Worm (Caenorhabditis elegans) whole organism, young adult: ENCODE results near the gene tor-1.
A peak's percentile ranks its signal among the peaks of the same experiment; 100 is the strongest.
"Not testable (repeated sequence)": the region's sequence is repeated elsewhere in the genome, so short reads cannot be mapped to it uniquely, and the experiment has no call there.

Source experiments
- B0336.3 ChIP-seq: fragments of 200-800 bp; sonication (Bioruptor generic); IDR thresholded peaks from 2 replicates; pipeline ENCODE4 v1.3.6; 2022; ENCODE audit warnings: missing genetic modification characterization, missing compliant biosample characterization
- F10E7.11 ChIP-seq: sonication (generic microtip); optimal IDR thresholded peaks from 2 replicates; lab custom pipeline; 2017; ENCODE audit warnings: mild to moderate bottlenecking, missing genetic modification characterization, moderate library complexity, missing compliant biosample characterization
- F33H1.4 ChIP-seq: fragments of 200-800 bp; sonication (Bioruptor generic); IDR thresholded peaks from 2 replicates; pipeline ENCODE4 v1.3.6; 2022; ENCODE audit warnings: missing genetic modification reagents, missing genetic modification characterization, missing compliant biosample characterization
- F49E8.2 ChIP-seq: sonication (generic microtip); optimal IDR thresholded peaks from 3 replicates; lab custom pipeline; 2017; ENCODE audit warnings: missing genetic modification characterization, mild to moderate bottlenecking, missing compliant biosample characterization, antibody characterized with exemption, moderate library complexity; ENCODE audit not compliant: insufficient read depth
- F52B5.7 ChIP-seq: sonication (generic microtip); optimal IDR thresholded peaks from 2 replicates; lab custom pipeline; 2016; ENCODE audit warnings: mild to moderate bottlenecking, missing genetic modification characterization, missing compliant biosample characterization
- Y53F4B.3 ChIP-seq: fragments of 200-800 bp; sonication (Bioruptor generic); IDR thresholded peaks from 2 replicates; pipeline ENCODE4 v1.3.6; 2022; ENCODE audit warnings: missing genetic modification reagents, missing genetic modification characterization, missing compliant biosample characterization
- Y53G8AR.9 ChIP-seq: fragments of 200-800 bp; sonication (Bioruptor generic); conservative IDR thresholded peaks from 2 replicates; pipeline ENCODE4 v1.3.6; 2022; ENCODE audit warnings: missing genetic modification reagents, missing genetic modification characterization, missing compliant biosample characterization
- Y56A3A.18 ChIP-seq: fragments of 200-800 bp; sonication (Bioruptor generic); IDR thresholded peaks from 2 replicates; pipeline ENCODE4 v1.3.6; 2022; ENCODE audit warnings: missing genetic modification reagents, missing genetic modification characterization, missing compliant biosample characterization
- Y95B8A.8 ChIP-seq: fragments of 200-800 bp; sonication (Bioruptor generic); IDR thresholded peaks from 2 replicates; pipeline ENCODE4 v1.3.6; 2022; ENCODE audit warnings: missing genetic modification reagents, missing genetic modification characterization, missing compliant biosample characterization
- ama-1 ChIP-seq, 3 experiments: fragments of 150-350 bp in 1 of 3; sonication (generic microtip) in 2 of 3; optimal IDR thresholded peaks; 2 replicates each; lab custom pipeline; 2014 to 2018; ENCODE audit warnings: missing biosample characterization in 2 of 3, missing genetic modification characterization in 2 of 3, missing genetic modification reagents in 2 of 3
- aptf-3 ChIP-seq: fragments of 200-800 bp; sonication (Bioruptor generic); IDR thresholded peaks from 2 replicates; pipeline ENCODE4 v1.3.6; 2022; ENCODE audit warnings: missing genetic modification characterization, missing compliant biosample characterization
- attf-6 ChIP-seq: fragments of 200-800 bp; sonication (Bioruptor generic); IDR thresholded peaks from 2 replicates; pipeline ENCODE4 v1.3.6; 2022; ENCODE audit warnings: missing genetic modification reagents, missing genetic modification characterization, missing compliant biosample characterization
- bed-2 ChIP-seq: fragments of 200-800 bp; sonication (Bioruptor generic); IDR thresholded peaks from 2 replicates; pipeline ENCODE4 v1.3.6; 2022; ENCODE audit warnings: missing genetic modification reagents, missing genetic modification characterization, missing compliant biosample characterization
- ccch-3 ChIP-seq: fragments of 200-800 bp; sonication (Bioruptor generic); optimal IDR thresholded peaks from 2 replicates; lab custom pipeline; 2018; ENCODE audit warnings: mild to moderate bottlenecking, missing genetic modification characterization, missing compliant biosample characterization
- ceh-40 ChIP-seq: fragments of 200-800 bp; sonication (Bioruptor generic); IDR thresholded peaks from 2 replicates; pipeline ENCODE4 v1.3.6; 2022; ENCODE audit warnings: missing genetic modification characterization, missing compliant biosample characterization
- die-1 ChIP-seq: sonication (generic microtip); optimal IDR thresholded peaks from 2 replicates; lab custom pipeline; 2016; ENCODE audit warnings: missing genotype, mild to moderate bottlenecking, missing genetic modification characterization, missing compliant biosample characterization
- egrh-3 ChIP-seq: fragments of 200-800 bp; sonication (Bioruptor generic); IDR thresholded peaks from 2 replicates; pipeline ENCODE4 v1.3.6; 2022; ENCODE audit warnings: missing genetic modification reagents, missing genetic modification characterization, missing compliant biosample characterization
- gei-17 ChIP-seq: fragments of 200-800 bp; sonication (Bioruptor generic); optimal IDR thresholded peaks from 2 replicates; lab custom pipeline; 2018; ENCODE audit warnings: mild to moderate bottlenecking, missing genetic modification characterization, missing compliant biosample characterization
- him-1 ChIP-seq: sonication (generic microtip); optimal IDR thresholded peaks from 2 replicates; lab custom pipeline; 2016; ENCODE audit warnings: missing genotype, missing genetic modification reagents, missing genetic modification characterization, missing compliant biosample characterization
- hlh-26 ChIP-seq: fragments of 200-800 bp; sonication (Bioruptor generic); conservative IDR thresholded peaks from 2 replicates; pipeline ENCODE4 v1.3.6; 2022; ENCODE audit warnings: missing genetic modification reagents, missing genetic modification characterization, missing compliant biosample characterization
- hmg-20 ChIP-seq: fragments of 200-800 bp; sonication (Bioruptor generic); IDR thresholded peaks from 2 replicates; pipeline ENCODE4 v1.3.6; 2022; ENCODE audit warnings: missing genetic modification reagents, missing genetic modification characterization, missing compliant biosample characterization
- let-526 ChIP-seq: fragments of 200-800 bp; sonication (Bioruptor generic); IDR thresholded peaks from 2 replicates; pipeline ENCODE4 v1.3.6; 2022; ENCODE audit warnings: missing genetic modification reagents, missing genetic modification characterization, missing compliant biosample characterization
- let-607 ChIP-seq, 2 experiments: fragments of 200-800 bp in 1 of 2; sonication (Bioruptor generic) in 1 of 2; sonication (generic microtip) in 1 of 2; optimal IDR thresholded peaks; 2 replicates each; lab custom pipeline; 2016 to 2018; ENCODE audit warnings: mild to moderate bottlenecking in 2 of 2, missing compliant biosample characterization in 2 of 2, missing genetic modification characterization in 2 of 2, moderate library complexity in 2 of 2, missing genotype in 1 of 2
- lin-26 ChIP-seq: fragments of 200-800 bp; sonication (Bioruptor generic); IDR thresholded peaks from 2 replicates; pipeline ENCODE4 v1.3.6; 2022; ENCODE audit warnings: missing genetic modification reagents, missing genetic modification characterization, missing compliant biosample characterization
- lin-40 ChIP-seq: sonication (generic microtip); optimal IDR thresholded peaks from 2 replicates; lab custom pipeline; 2016; ENCODE audit warnings: missing genetic modification characterization, mild to moderate bottlenecking, missing compliant biosample characterization, missing genotype, missing genetic modification reagents
- lir-1 ChIP-seq: fragments of 200-800 bp; sonication (Bioruptor generic); conservative IDR thresholded peaks from 2 replicates; pipeline ENCODE4 v1.3.6; 2022; ENCODE audit warnings: missing genetic modification reagents, missing genetic modification characterization, missing compliant biosample characterization
- lsy-27 ChIP-seq: sonication (generic microtip); optimal IDR thresholded peaks from 2 replicates; lab custom pipeline; 2017; ENCODE audit warnings: missing genetic modification characterization, mild to moderate bottlenecking, missing compliant biosample characterization, antibody characterized with exemption, missing genotype, borderline replicate concordance; ENCODE audit not compliant: insufficient read depth
- madf-6 ChIP-seq: fragments of 200-800 bp; sonication (Bioruptor generic); IDR thresholded peaks from 2 replicates; pipeline ENCODE4 v1.3.6; 2022; ENCODE audit warnings: missing genetic modification reagents, missing genetic modification characterization, missing compliant biosample characterization
- nhr-120 ChIP-seq: fragments of 200-800 bp; sonication (Bioruptor generic); IDR thresholded peaks from 2 replicates; pipeline ENCODE4 v1.3.6; 2022; ENCODE audit warnings: missing genetic modification characterization, missing compliant biosample characterization
- nhr-80 ChIP-seq: sonication (generic microtip); optimal IDR thresholded peaks from 2 replicates; lab custom pipeline; 2016; ENCODE audit warnings: missing genetic modification characterization, missing compliant biosample characterization
- nhr-90 ChIP-seq: sonication (generic microtip); optimal IDR thresholded peaks from 2 replicates; lab custom pipeline; 2016; ENCODE audit warnings: missing genotype, mild to moderate bottlenecking, missing genetic modification characterization, missing compliant biosample characterization
- rpc-1 ChIP-seq, 2 experiments: fragments of 150-350 bp in 1 of 2; sonication (generic microtip) in 1 of 2; optimal IDR thresholded peaks; 2 replicates each; lab custom pipeline; 2014 to 2018; ENCODE audit warnings: missing biosample characterization in 1 of 2, missing genetic modification characterization in 1 of 2, missing genetic modification reagents in 1 of 2, missing genotype in 1 of 2
- sea-2 ChIP-seq: fragments of 200-800 bp; sonication (Bioruptor generic); IDR thresholded peaks from 2 replicates; pipeline ENCODE4 v1.3.6; 2022; ENCODE audit warnings: missing genetic modification characterization, missing compliant biosample characterization
- snpc-1.1 ChIP-seq: sonication (generic microtip); optimal IDR thresholded peaks from 2 replicates; lab custom pipeline; 2017; ENCODE audit warnings: missing genetic modification characterization, mild to moderate bottlenecking, missing compliant biosample characterization, antibody characterized with exemption, moderate library complexity, missing genotype, missing genetic modification reagents; ENCODE audit not compliant: insufficient read depth
- snpc-4 ChIP-seq, 5 experiments: fragments of 150-350 bp in 1 of 5; sonication (generic microtip) in 4 of 5; optimal IDR thresholded peaks; 2 replicates each; lab custom pipeline; 2014 to 2018; ENCODE audit warnings: missing genetic modification characterization in 5 of 5, missing biosample characterization in 3 of 5, antibody characterized with exemption in 2 of 5, mild to moderate bottlenecking in 2 of 5, missing compliant biosample characterization in 2 of 5, missing genotype in 2 of 5, moderate library complexity in 2 of 5, missing genetic modification reagents in 1 of 5
- tbp1 ChIP-seq: fragments of 200-800 bp; sonication (Bioruptor generic); optimal IDR thresholded peaks from 2 replicates; lab custom pipeline; 2018; ENCODE audit warnings: mild to moderate bottlenecking, missing genetic modification characterization, missing compliant biosample characterization
- zfh-2 ChIP-seq: fragments of 200-800 bp; sonication (Bioruptor generic); conservative IDR thresholded peaks from 2 replicates; pipeline ENCODE4 v1.3.6; 2022; ENCODE audit warnings: missing genetic modification reagents, missing genetic modification characterization, missing compliant biosample characterization
- zim-3 ChIP-seq: sonication (generic microtip); optimal IDR thresholded peaks from 2 replicates; lab custom pipeline; 2017; ENCODE audit warnings: mild to moderate bottlenecking, missing genetic modification characterization, moderate library complexity, missing compliant biosample characterization

Gene tor-1

DNA sequence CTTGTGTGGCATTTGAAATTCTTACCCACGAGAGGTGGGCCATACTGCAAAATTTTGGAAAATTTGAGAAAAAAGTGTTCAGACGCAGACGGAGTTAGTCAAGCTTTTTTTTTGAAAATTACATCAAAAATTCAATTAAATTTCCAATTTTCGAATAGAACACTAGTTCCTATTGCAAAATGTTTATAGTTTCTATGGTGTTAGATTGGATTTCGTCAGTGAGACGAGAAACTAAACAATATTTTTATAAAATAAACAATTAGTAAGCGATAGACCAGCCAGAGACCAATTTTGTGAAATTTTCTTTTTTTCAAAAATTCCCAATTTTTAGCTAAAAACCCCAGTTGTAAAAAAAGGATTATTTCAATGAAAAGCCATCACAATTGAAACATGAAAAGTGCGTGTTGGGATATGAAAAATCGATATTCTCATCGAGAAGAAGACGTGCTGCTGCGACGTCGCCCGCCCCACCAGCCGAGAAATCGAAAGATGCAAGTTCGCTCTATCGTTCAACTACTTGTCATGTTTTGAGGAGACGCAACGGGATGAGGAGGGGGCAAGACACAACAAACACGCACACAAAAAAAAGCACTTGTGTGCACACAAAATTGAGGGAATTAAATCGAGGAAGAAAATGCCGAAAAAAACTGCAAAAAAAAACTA is 5.7 kb downstream of the tor-1 start, which contains the start of gene dnbp-1 (continued):
- TF ChIP-seq attf-6 (no peak), ama-1 (optimal IDR thresholded peaks at IDR 0.05; lab: Kevin White, UChicago) (no peak), ama-1 (GFP tag; optimal IDR thresholded peaks at IDR 0.05; lab: Kevin White, UChicago) (no peak), ceh-40 (GFP tag; lab: Robert Waterston, UW) (no peak)

DNA sequence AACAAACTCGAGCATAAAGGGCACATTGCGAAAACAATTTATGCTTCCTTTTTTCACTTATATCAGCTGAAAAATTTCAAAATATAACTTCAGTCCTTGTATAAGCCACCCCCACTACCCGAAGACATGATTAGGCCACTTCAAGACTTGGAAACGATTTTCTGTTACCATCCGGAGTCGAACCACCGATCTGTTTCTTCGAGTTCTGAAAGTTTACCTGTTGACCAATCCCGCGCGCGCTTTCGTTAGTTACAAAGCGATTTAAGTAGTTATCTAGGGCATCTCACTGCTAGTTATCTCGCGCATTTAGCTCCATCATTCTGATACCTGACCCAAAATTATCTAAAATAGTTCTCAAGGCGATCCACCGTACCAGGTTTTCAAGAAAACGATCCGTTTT is 20.1 kb downstream of the tor-1 start:
- 0 out of 2 replicates have a peak, but pooled peaks have one; percentile 22 for TF ChIP-seq madf-6 (GFP tag; lab: Robert Waterston, UW)
- TF ChIP-seq rpc-1 (optimal IDR thresholded peaks at IDR 0.05; lab: Kevin White, UChicago); snpc-4 (GFP tag; optimal IDR thresholded peaks at IDR 0.05; lab: Kevin White, UChicago): not testable (repeated sequence)
- TF ChIP-seq rpc-1 (tag; optimal IDR thresholded peaks at IDR 0.05; lab: Kevin White, UChicago): peak; percentile 33
- peak; percentile 55 for TF ChIP-seq tbp1 (GFP tag; lab: Kevin White, UChicago)
- peak in 1 of 4 experiments; percentile 67 for TF ChIP-seq snpc-4 (tag; optimal IDR thresholded peaks at IDR 0.05; lab: Kevin White, UChicago)
- TF ChIP-seq attf-6: peak; percentile 84

- no peak for TF ChIP-seq lsy-27 (tag; lab: Kevin White, UChicago)
- TF ChIP-seq bed-2 (GFP tag; lab: Robert Waterston, UW): no peak
- peak; percentile 7 for TF ChIP-seq snpc-4 (GFP tag; optimal IDR thresholded peaks at IDR 0.05; lab: Kevin White, UChicago)
- peak in 1 of 4 experiments; percentile 22 for TF ChIP-seq snpc-4 (tag; optimal IDR thresholded peaks at IDR 0.05; lab: Kevin White, UChicago)
- TF ChIP-seq hlh-26: no peak
- TF ChIP-seq let-526 (GFP tag; lab: Robert Waterston, UW): no peak
- no peak for TF ChIP-seq B0336.3 (GFP tag; lab: Robert Waterston, UW)
- peak; percentile 74 for TF ChIP-seq attf-6
- no peak for TF ChIP-seq snpc-1.1 (tag; lab: Kevin White, UChicago)
- no peak for TF ChIP-seq lir-1 (GFP tag; lab: Robert Waterston, UW)
- no peak for TF ChIP-seq sea-2 (GFP tag; lab: Robert Waterston, UW)
- TF ChIP-seq nhr-120 (GFP tag; lab: Robert Waterston, UW): no peak
- TF ChIP-seq die-1 (tag; lab: Kevin White, UChicago): no peak
- TF ChIP-seq F52B5.7 (tag; lab: Kevin White, UChicago): no peak
- TF ChIP-seq F33H1.4: no peak
- no peak for TF ChIP-seq gei-17 (GFP tag; lab: Kevin White, UChicago)
- TF ChIP-seq zfh-2 (GFP tag; lab: Robert Waterston, UW): no peak
- no peak for TF ChIP-seq Y53F4B.3 (GFP tag; lab: Robert Waterston, UW)
Measured at ce11 chrIV:13954578-13954977, 31.0 kb downstream of the tor-1 start.

- TF ChIP-seq Y56A3A.18: no peak
- no peak for TF ChIP-seq hmg-20
- TF ChIP-seq snpc-4 (GFP tag; optimal IDR thresholded peaks at IDR 0.05; lab: Kevin White, UChicago): no peak
- peak in 1 of 4 experiments; percentile 55 for TF ChIP-seq snpc-4 (tag; optimal IDR thresholded peaks at IDR 0.05; lab: Kevin White, UChicago)
- TF ChIP-seq zim-3 (tag; lab: Kevin White, UChicago): no peak
- no peak for TF ChIP-seq aptf-3 (GFP tag; lab: Robert Waterston, UW)
- TF ChIP-seq Y53G8AR.9 (GFP tag; lab: Robert Waterston, UW): no peak
- TF ChIP-seq egrh-3: no peak
- TF ChIP-seq lir-1 (GFP tag; lab: Robert Waterston, UW): no peak
Measured at ce11 chrIV:13953974-13954373, 31.6 kb downstream of the tor-1 start.

DNA sequence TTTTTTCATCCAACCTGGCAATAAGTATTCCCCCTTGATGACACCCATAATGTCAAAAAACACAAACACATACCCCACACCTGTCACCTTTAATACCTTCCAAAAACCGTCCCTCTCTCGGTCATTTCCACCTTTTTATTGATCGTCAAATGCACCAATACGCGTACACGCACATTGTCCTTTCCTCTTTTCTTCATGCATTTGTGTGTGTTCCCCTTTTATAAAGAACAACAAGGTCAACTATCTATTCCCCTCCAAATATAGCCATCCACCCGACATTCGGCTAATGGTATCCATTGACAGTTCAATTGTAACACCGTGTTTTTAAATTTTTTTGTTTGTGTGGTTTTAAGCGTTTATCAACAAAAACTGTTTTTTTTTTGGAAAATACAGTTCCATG is 40.4 kb downstream of the tor-1 start:
- TF ChIP-seq Y95B8A.8 (GFP tag; lab: Robert Waterston, UW) (no peak), Y53F4B.3 (GFP tag; lab: Robert Waterston, UW) (no peak), lin-26 (GFP tag; lab: Robert Waterston, UW) (no peak), nhr-90 (tag; lab: Kevin White, UChicago) (no peak), lin-40 (tag; lab: Kevin White, UChicago) (no peak), F49E8.2 (tag; lab: Kevin White, UChicago) (no peak), snpc-1.1 (tag; lab: Kevin White, UChicago) (no peak), lsy-27 (tag; lab: Kevin White, UChicago) (no peak), ccch-3 (GFP tag; lab: Kevin White, UChicago) (no peak), nhr-80 (tag; lab: Kevin White, UChicago) (no peak), let-607 (tag; optimal IDR thresholded peaks at IDR 0.05; lab: Kevin White, UChicago) (no peak), him-1 (tag; lab: Kevin White, UChicago) (no peak), F10E7.11 (tag; lab: Kevin White, UChicago) (no peak)
